Fruit fly (Drosophila melanogaster): ENCODE measurements around the gene CG31076.

Gene CG31076

DNA sequence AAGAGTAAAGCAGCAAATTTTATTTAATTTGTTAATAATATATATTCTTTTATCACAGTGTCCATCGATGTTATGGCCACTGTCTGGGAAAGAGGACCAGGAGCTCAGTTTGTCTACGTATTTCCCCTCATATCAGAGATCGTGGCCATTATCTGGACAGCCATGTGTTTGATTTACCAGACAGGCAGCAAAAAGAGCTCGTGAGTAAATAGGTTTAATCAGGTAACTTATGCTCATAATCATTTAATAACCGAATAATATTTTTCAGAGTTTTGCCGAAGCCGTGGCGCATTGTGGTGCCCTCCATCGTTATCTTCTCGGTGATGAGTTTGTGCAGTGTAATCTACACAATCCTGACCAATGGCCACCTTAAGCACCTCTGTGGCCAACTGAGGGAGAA lies 5.2 kb downstream of the CG31076 start:
- no peak for TF ChIP-seq CG17801 (GFP tag; optimal IDR thresholded peaks at IDR 0.05; ENCODE audit: partially characterized antibody)

DNA sequence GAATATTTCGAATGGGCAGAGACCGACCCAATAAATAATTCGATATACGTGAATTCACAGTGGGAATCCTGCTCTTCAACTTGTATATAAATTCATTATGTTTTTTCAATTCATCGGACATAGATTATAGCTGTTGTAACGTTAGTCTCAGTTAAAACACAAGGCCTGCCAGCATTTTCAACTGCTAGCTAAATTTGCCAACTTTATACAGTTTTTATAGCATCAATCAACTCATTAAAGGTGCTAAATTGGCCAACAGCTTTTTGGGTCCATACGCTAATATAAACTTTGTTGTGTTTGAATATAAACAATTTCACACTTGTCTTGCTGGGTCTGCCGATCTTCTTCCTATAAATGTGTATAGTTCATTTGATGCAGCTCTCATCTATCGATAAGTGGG lies 7.5 kb downstream of the CG31076 start:
- TF ChIP-seq CG17801 (GFP tag; optimal IDR thresholded peaks at IDR 0.05; ENCODE audit: partially characterized antibody), result no peak

dm6 chr3R:26980282-26980691 lies 9.4 kb downstream of the CG31076 start:
- peak; percentile 15 for TF ChIP-seq CG17801 (GFP tag; optimal IDR thresholded peaks at IDR 0.05; ENCODE audit: partially characterized antibody)

dm6 chr3R:26978241-26978640 lies 11.4 kb downstream of the CG31076 start, which contains the start of the genes CG14253 and CG46313:
TSS of gene CG14253 (plus strand) at chr3R:26978541.
TSS of gene CG46313 (plus strand) at chr3R:26978541.
- TF ChIP-seq CG17801 (GFP tag; optimal IDR thresholded peaks at IDR 0.05; ENCODE audit: partially characterized antibody), result no peak

DNA sequence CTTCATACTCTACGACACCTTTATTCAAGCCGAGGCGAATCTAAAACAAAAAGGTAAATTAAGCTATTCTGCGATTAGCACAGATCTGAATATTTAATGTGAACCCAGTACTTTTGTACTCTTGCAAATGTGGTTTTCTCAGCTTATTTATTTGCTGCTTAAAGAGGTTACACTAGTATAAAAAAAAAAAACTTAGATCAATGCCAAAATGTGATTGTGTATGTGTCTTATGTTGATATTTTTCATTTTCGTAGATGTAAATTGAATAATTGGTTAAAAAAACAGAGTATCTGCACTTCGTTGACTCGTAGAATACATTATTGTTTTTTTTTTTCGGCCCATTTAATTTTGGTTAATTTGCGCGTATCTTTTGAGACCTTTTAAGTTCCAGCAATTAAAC lies 19.9 kb downstream of the CG31076 start:
- no peak for TF ChIP-seq CG17801 (GFP tag; optimal IDR thresholded peaks at IDR 0.05; ENCODE audit: partially characterized antibody)

DNA sequence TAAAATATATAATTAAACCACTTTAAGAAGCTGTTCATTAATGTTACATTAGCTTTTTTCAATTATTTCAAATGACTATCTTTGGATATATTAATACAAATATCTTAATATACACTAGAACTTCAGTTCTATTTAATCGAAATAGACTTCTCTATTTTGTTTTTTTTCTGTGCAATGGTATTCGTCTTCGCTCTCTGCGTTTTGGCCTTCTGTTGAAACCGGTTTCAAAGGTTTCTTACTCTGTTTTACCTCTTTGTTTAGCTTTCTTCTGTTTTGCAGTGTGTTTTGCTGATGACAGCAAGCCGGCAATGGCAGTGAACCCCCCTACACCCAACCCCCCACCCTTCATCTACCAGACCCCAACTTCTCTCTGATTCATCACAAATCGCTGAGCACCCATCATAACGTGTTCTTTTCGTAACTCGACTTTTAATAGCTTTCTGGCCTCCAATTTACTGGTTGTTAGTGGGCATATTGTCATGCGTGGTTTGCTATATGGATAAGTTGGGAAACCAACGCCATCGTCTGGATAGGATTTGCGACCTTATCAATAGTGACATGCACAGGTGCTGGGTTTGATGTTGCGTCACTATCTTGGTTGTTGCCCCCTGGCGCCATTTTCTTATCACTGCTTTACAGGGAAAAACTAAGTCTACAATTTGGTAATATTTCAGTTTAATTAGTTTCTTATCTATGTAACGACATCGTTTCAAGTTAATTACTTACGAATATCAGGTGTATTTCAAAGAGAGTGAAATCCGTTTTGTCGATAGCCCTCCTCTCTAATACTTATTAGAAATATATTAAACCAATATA lies 20.6 kb downstream of the CG31076 start:
- TF ChIP-seq CG17801 (GFP tag; optimal IDR thresholded peaks at IDR 0.05; ENCODE audit: partially characterized antibody), result peak; percentile 15

DNA sequence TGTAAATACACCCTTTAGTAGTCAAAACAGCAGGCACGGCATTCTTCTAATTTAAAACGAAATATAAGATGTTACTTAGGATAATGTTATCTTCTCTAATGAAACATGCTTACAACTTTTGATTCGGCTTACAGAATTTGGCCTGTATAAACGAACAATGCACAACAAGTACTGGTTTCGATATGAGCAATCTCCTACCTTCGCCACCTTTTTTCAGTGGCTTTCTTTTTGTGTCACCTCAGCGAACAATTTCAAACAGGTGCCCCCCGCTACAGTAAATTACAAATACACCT lies 21.4 kb downstream of the CG31076 start:
- no peak for TF ChIP-seq CG17801 (GFP tag; optimal IDR thresholded peaks at IDR 0.05; ENCODE audit: partially characterized antibody)

- no peak for TF ChIP-seq CG17801 (GFP tag; optimal IDR thresholded peaks at IDR 0.05; ENCODE audit: partially characterized antibody)
These were observed 21.9 kb downstream of the CG31076 start for dm6 chr3R:26967587-26968312.

dm6 chr3R:26966794-26967323 lies 22.8 kb downstream of the CG31076 start, which contains the start of gene CG5521:
TSS of gene CG5521 (plus strand) at chr3R:26966930.
- TF ChIP-seq CG17801 (GFP tag; optimal IDR thresholded peaks at IDR 0.05; ENCODE audit: partially characterized antibody), result no peak

DNA sequence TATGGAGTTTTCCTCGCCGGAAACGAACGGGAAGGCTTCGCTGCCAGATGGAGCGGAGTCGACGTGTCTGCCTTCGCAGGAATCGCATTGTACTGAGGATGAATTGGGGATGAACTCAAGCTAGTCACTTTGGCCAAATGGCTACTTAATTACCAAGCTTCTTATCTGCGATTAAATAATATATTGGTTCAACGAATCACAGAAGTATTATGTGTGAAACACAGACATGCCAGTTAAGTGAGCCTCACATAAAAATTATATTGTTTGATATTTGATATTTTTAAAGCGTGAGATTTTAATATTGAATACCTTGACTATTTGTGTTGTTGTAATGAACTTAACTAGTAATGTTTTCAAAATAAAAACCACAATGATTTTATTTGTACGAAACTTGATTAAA lies 23.3 kb downstream of the CG31076 start, which contains the start of gene Gr97a:
Gene Gr97a (minus strand): TSS at position 101 of the 400 bp plus-strand sequence.
- no peak for TF ChIP-seq CG17801 (GFP tag; optimal IDR thresholded peaks at IDR 0.05; ENCODE audit: partially characterized antibody)

DNA sequence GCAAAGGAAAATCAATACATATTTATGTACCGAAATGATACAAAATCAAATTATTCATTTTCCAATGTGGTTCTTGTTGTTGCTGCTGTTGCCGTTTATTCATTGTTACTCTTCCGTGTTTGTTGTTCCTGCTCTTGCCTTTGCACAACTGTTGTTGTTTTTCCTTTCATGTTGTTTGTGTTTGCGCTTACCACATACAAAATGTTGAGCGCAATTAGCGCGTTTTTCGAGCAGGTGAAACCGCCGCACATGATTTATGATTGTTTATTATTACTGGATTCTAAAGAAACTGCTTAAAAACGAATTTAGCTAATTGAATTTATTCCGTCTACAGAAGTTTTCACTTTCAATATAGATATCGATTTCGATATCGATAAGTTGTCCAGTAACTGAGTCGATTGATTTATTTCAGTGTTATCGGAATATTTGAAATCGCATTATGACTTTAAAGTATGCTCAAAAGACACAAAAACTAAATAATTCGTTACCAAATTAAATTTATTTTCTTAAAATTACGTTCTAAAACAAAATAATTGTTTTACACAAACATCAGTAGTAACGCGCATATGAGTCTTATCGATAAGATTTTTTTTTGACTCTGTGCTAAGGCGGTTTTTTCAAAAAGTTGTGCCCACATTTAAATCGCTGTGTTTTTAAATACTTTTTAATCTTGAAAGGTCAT lies 25.1 kb downstream of the CG31076 start, which contains the start of gene Tsp97E:
Gene Tsp97E (minus strand): TSS at position 366 of the 682 bp plus-strand sequence.
- TF ChIP-seq CG17801 (GFP tag; optimal IDR thresholded peaks at IDR 0.05; ENCODE audit: partially characterized antibody), result peak; percentile 32

DNA sequence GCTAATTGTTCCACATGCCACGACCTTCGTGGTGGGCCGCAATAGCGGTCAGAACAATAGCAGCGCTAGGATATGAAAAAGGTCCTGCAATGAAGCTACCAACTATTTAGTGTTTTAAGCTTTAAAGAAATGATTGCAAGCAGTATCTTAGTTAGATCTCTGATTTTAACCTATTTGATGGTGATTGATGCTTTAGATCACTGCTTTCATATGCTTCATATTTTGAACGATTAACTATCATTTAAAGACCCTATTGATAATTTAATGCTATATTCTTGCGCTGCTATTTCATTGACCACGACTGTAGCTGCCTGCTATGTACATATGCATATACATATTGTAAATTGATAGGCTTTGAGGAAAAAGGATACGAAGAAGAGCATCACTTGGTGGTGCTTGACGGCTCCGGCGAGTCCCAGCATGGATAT lies 25.9 kb downstream of the CG31076 start:
- TF ChIP-seq CG17801 (GFP tag; optimal IDR thresholded peaks at IDR 0.05; ENCODE audit: partially characterized antibody), result peak; percentile 75

DNA sequence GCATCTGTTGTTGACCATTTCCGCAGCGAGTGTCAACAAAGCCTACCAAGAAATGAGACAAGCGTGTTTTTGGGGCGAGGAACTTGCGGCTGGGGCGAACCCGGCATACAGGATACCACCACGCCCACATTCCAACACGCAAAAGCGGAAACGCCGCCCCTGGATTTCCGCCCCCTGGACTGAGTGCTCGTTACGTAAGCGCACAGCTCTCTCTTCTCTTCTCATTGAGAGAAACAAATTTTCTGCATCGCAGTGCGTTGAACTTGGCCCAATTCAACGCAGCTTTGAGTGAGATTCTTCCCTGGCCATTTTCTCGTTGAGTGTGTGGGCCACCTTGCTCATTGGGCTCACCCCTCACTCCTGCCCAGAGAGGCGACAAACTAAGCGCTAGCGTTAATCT lies 29.2 kb downstream of the CG31076 start:
- no peak for TF ChIP-seq CG17801 (GFP tag; optimal IDR thresholded peaks at IDR 0.05; ENCODE audit: partially characterized antibody)

DNA sequence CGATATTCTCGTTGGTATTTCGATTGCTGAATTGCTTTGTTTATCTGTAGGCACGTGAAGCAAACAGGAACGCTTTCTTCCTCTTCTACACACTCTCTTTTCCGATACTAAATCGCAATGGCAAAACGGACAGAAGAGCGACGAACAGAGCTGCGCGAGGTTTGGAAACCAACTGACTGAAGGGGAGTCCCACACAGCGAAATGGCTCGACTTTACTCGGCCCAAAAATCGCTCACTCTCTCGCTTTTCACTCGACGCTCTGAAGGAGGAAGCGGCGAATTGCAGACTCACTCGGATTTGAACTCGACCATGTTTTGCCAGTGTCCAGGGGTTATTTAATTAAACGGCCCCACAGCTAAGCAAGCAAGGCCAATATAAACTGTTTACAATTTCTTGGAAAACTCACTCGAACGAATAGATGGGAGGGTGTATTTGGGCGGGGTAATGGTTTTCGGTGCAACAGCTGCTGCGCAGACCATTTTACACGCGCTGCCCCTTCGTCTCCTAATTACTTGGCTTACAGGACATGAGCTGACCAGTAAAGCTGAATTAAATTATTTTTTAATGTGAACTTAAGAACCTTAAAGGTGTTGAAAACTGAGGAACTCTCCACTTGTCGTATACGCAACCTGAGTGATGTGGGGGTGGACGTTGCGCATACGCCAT lies 31.2 kb downstream of the CG31076 start, which contains the start of gene CG6330:
Gene CG6330 (minus strand): TSS at position 178 of the 666 bp plus-strand sequence.
- TF ChIP-seq CG17801 (GFP tag; optimal IDR thresholded peaks at IDR 0.05; ENCODE audit: partially characterized antibody), result no peak

Measured in ovary, adult (tissue).